Worm (Caenorhabditis elegans) whole organism, midembryonic: ENCODE measurements around the gene cutl-9.

Source experiments
- klf-2 ChIP-seq: fragments of 200-800 bp; sonication (Bioruptor generic); conservative IDR thresholded peaks from 2 replicates; pipeline ENCODE4 v1.3.6; 2022; ENCODE audit warnings: missing genetic modification reagents, missing genetic modification characterization, missing compliant biosample characterization
- med-1 ChIP-seq: sonication (generic microtip); optimal IDR thresholded peaks from 2 replicates; lab custom pipeline; 2017; ENCODE audit warnings: missing genetic modification characterization, mild to moderate bottlenecking, missing compliant biosample characterization, antibody characterized with exemption, missing genetic modification reagents; ENCODE audit not compliant: insufficient read depth
- ztf-29 ChIP-seq: fragments of 200-800 bp; sonication (Bioruptor generic); IDR thresholded peaks from 2 replicates; pipeline ENCODE4 v1.3.6; 2022; ENCODE audit warnings: missing genetic modification reagents, missing genetic modification characterization, missing compliant biosample characterization

DNA sequence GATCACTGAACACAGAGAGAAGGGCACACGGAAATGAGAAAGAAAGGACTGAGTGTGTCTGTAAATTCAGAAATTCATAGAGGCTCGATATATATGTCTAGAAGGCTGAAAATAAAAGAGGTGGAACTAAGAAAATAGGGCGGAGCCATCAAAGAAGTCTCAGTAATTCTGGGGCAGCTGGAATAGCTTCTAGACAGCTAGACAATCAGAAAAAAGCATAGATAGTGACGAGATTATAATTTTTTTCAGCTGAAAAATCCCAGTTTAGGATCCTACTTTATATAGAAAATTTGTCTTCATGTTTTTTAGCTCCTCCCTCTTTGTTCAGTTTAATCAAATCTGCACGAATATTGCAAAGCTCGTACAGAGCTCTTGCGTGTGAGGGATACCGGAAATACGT lies 43.0 kb downstream of the cutl-9 start, which contains the start of gene D2089.3:
- TF ChIP-seq klf-2 (GFP tag; lab: Robert Waterston, UW), result no peak
- no peak for TF ChIP-seq med-1 (GFP tag; lab: Kevin White, UChicago)
- TF ChIP-seq ztf-29, result no peak
